Fruit fly (Drosophila melanogaster): Measurements from ENCODE around the gene Larp7.

- no peak for TF ChIP-seq CG34367 (tag; optimal IDR thresholded peaks at IDR 0.05)
- no peak for TF ChIP-seq gl (tag; optimal IDR thresholded peaks at IDR 0.05)
- TF ChIP-seq CG17806 (tag; optimal IDR thresholded peaks at IDR 0.05): no peak
- TF ChIP-seq EcR (GFP tag; optimal IDR thresholded peaks at IDR 0.05): no peak
- TF ChIP-seq CG9948 (tag; optimal IDR thresholded peaks at IDR 0.05): no peak
Measured at dm6 chrX:9266082-9266481, 22.5 kb downstream of the Larp7 start.
